Fruit fly (Drosophila melanogaster) whole organism, embryonic: ENCODE measurements around the gene WASp.
A peak's percentile ranks its signal among the peaks of the same experiment; 100 is the strongest.

ENCODE experiments used
- Antp ChIP-seq: fragments of 200-800 bp; sonication (Bioruptor generic); optimal IDR thresholded peaks from 3 replicates; lab custom pipeline; 2016; ENCODE audit warnings: missing biosample characterization, missing genetic modification characterization
- Atf-2 ChIP-seq: fragments of 200-800 bp; sonication (Bioruptor generic); optimal IDR thresholded peaks from 2 replicates; lab custom pipeline; 2016; ENCODE audit warnings: missing biosample characterization, missing genetic modification characterization
- CG10267 ChIP-seq: fragments of 200-800 bp; sonication (Bioruptor generic); optimal IDR thresholded peaks from 2 replicates; lab custom pipeline; 2018; ENCODE audit warnings: missing biosample characterization, mild to moderate bottlenecking, missing genetic modification characterization, moderate library complexity
- CG10274 ChIP-seq: fragments of 200-800 bp; sonication (Bioruptor generic); optimal IDR thresholded peaks from 3 replicates; lab custom pipeline; 2017; ENCODE audit warnings: missing biosample characterization, mild to moderate bottlenecking, missing genetic modification characterization
- CG10431 ChIP-seq: fragments of 200-800 bp; sonication (Bioruptor generic); optimal IDR thresholded peaks from 3 replicates; lab custom pipeline; 2018; ENCODE audit warnings: missing biosample characterization, mild to moderate bottlenecking, missing genetic modification characterization
- CG10565 ChIP-seq: fragments of 200-800 bp; sonication (Bioruptor generic); optimal IDR thresholded peaks from 3 replicates; lab custom pipeline; 2016; ENCODE audit warnings: missing biosample characterization, mild to moderate bottlenecking, missing genetic modification characterization
- CG10959 ChIP-seq: fragments of 200-800 bp; sonication (Bioruptor generic); IDR thresholded peaks from 2 replicates; pipeline ENCODE4 v1.3.6; 2022; ENCODE audit warnings: missing biosample characterization, missing genetic modification characterization
- CG11085 ChIP-seq: fragments of 200-800 bp; sonication (Bioruptor generic); IDR thresholded peaks from 2 replicates; pipeline ENCODE4 v1.3.6; 2022; ENCODE audit warnings: missing biosample characterization, missing genetic modification characterization
- CG11696 ChIP-seq: fragments of 200-800 bp; sonication (Bioruptor generic); IDR thresholded peaks from 2 replicates; pipeline ENCODE4 v1.3.6; 2022; ENCODE audit warnings: missing biosample characterization, missing genetic modification characterization
- CG12744 ChIP-seq: fragments of 200-800 bp; sonication (Bioruptor generic); optimal IDR thresholded peaks from 2 replicates; lab custom pipeline; 2016; ENCODE audit warnings: missing biosample characterization, missing genetic modification characterization
- CG13123 ChIP-seq: fragments of 200-800 bp; sonication (Bioruptor generic); optimal IDR thresholded peaks from 2 replicates; lab custom pipeline; 2016; ENCODE audit warnings: missing biosample characterization, missing genetic modification characterization
- CG13296 ChIP-seq: fragments of 200-800 bp; sonication (Bioruptor generic); optimal IDR thresholded peaks from 3 replicates; lab custom pipeline; 2018; ENCODE audit warnings: missing biosample characterization, mild to moderate bottlenecking, missing genetic modification characterization
- CG13894 ChIP-seq: fragments of 200-800 bp; sonication (Bioruptor generic); optimal IDR thresholded peaks from 3 replicates; lab custom pipeline; 2018; ENCODE audit warnings: missing biosample characterization, mild to moderate bottlenecking, missing genetic modification characterization, moderate library complexity
- CG15514 ChIP-seq: fragments of 200-800 bp; sonication (Bioruptor generic); optimal IDR thresholded peaks from 3 replicates; lab custom pipeline; 2017; ENCODE audit warnings: missing biosample characterization, missing genetic modification characterization, mild to moderate bottlenecking, moderate library complexity, missing genetic modification reagents
- CG17612 ChIP-seq: fragments of 200-800 bp; sonication (Bioruptor generic); IDR thresholded peaks from 2 replicates; pipeline ENCODE4 v1.3.6; 2022; ENCODE audit warnings: missing biosample characterization, missing genetic modification characterization
- CG30403 ChIP-seq: fragments of 200-800 bp; sonication (Bioruptor generic); optimal IDR thresholded peaks from 3 replicates; lab custom pipeline; 2016; ENCODE audit warnings: missing biosample characterization, missing genetic modification characterization
- CG32532 ChIP-seq: fragments of 200-800 bp; sonication (Bioruptor generic); IDR thresholded peaks from 2 replicates; pipeline ENCODE4 v1.3.6; 2022; ENCODE audit warnings: missing biosample characterization, missing genetic modification characterization
- CG33557 ChIP-seq: fragments of 200-800 bp; sonication (Bioruptor generic); optimal IDR thresholded peaks from 2 replicates; lab custom pipeline; 2019; ENCODE audit warnings: missing biosample characterization, mild to moderate bottlenecking, missing genetic modification characterization, moderate library complexity
- CG6175 ChIP-seq: fragments of 200-800 bp; sonication (Bioruptor generic); IDR thresholded peaks from 3 replicates; pipeline ENCODE4 v1.3.6; 2022; ENCODE audit warnings: missing biosample characterization, missing genetic modification characterization
- CG7987 ChIP-seq: fragments of 200-800 bp; sonication (Bioruptor generic); optimal IDR thresholded peaks from 2 replicates; lab custom pipeline; 2018; ENCODE audit warnings: missing biosample characterization, mild to moderate bottlenecking, missing genetic modification characterization, moderate library complexity
- CG8765 ChIP-seq: fragments of 200-800 bp; sonication (Bioruptor generic); IDR thresholded peaks from 2 replicates; pipeline ENCODE4 v1.3.6; 2022; ENCODE audit warnings: missing biosample characterization, missing genetic modification characterization
- CG9215 ChIP-seq: fragments of 200-800 bp; sonication (Bioruptor generic); IDR thresholded peaks from 2 replicates; pipeline ENCODE4 v1.3.6; 2022; ENCODE audit warnings: missing biosample characterization, missing genetic modification characterization
- CG9437 ChIP-seq: fragments of 200-800 bp; sonication (Bioruptor generic); optimal IDR thresholded peaks from 2 replicates; lab custom pipeline; 2018; ENCODE audit warnings: missing biosample characterization, mild to moderate bottlenecking, missing genetic modification characterization
- Deaf1 ChIP-seq: fragments of 200-800 bp; optimal IDR thresholded peaks from 3 replicates; lab custom pipeline; 2019; ENCODE audit warnings: missing biosample characterization, mild to moderate bottlenecking, missing genetic modification characterization, moderate library complexity
- E2f1 ChIP-seq: fragments of 200-800 bp; sonication (Bioruptor generic); IDR thresholded peaks from 2 replicates; pipeline ENCODE4 v1.3.6; 2022; ENCODE audit warnings: missing biosample characterization, missing genetic modification characterization
- E2f2 ChIP-seq: fragments of 200-800 bp; sonication (Bioruptor generic); IDR thresholded peaks from 2 replicates; pipeline ENCODE4 v1.3.6; 2022; ENCODE audit warnings: missing biosample characterization, missing genetic modification characterization
- Ets65A ChIP-seq: fragments of 200-800 bp; sonication (Bioruptor generic); peaks from one replicate; lab custom pipeline; 2016; ENCODE audit warnings: missing biosample characterization, missing genetic modification characterization
- Ets97D ChIP-seq: fragments of 200-800 bp; sonication (Bioruptor generic); optimal IDR thresholded peaks from 3 replicates; lab custom pipeline; 2016; ENCODE audit warnings: missing biosample characterization, missing genetic modification characterization
- HLH54F ChIP-seq: fragments of 200-800 bp; sonication (Bioruptor generic); optimal IDR thresholded peaks from 3 replicates; lab custom pipeline; 2016; ENCODE audit warnings: missing biosample characterization, missing genetic modification characterization
- Lhr ChIP-seq: fragments of 200-800 bp; sonication (Bioruptor generic); optimal IDR thresholded peaks from 3 replicates; lab custom pipeline; 2017; ENCODE audit warnings: mild to moderate bottlenecking, missing biosample characterization, missing genetic modification reagents, missing genetic modification characterization
- NK7.1 ChIP-seq: fragments of 200-800 bp; sonication (Bioruptor generic); optimal IDR thresholded peaks from 3 replicates; lab custom pipeline; 2016; ENCODE audit warnings: missing biosample characterization, missing genetic modification characterization
- Ravus ChIP-seq: fragments of 200-800 bp; sonication (Bioruptor generic); IDR thresholded peaks from 2 replicates; pipeline ENCODE4 v1.3.6; 2022; ENCODE audit warnings: missing biosample characterization, missing genetic modification characterization
- Sin3A ChIP-seq: fragments of >200 bp; optimal IDR thresholded peaks from 2 replicates; lab custom pipeline; 2018
- Sox100B ChIP-seq: fragments of 200-800 bp; sonication (Bioruptor generic); optimal IDR thresholded peaks from 3 replicates; lab custom pipeline; 2018; ENCODE audit warnings: missing biosample characterization, mild to moderate bottlenecking, missing genetic modification characterization
- TFAM ChIP-seq: fragments of 200-800 bp; sonication (Bioruptor generic); optimal IDR thresholded peaks from 2 replicates; lab custom pipeline; 2017; ENCODE audit warnings: missing biosample characterization, missing genetic modification characterization, inconsistent platforms
- Usf ChIP-seq: fragments of 200-800 bp; sonication (Bioruptor generic); optimal IDR thresholded peaks from 2 replicates; lab custom pipeline; 2017; ENCODE audit warnings: missing genotype, missing biosample characterization, missing genetic modification characterization
- ash1 ChIP-seq: fragments of 200-800 bp; sonication (Bioruptor generic); optimal IDR thresholded peaks from 2 replicates; lab custom pipeline; 2018; ENCODE audit warnings: missing biosample characterization, mild to moderate bottlenecking, missing genetic modification characterization
- bigmax ChIP-seq: fragments of 200-800 bp; sonication (Bioruptor generic); optimal IDR thresholded peaks from 2 replicates; lab custom pipeline; 2018; ENCODE audit warnings: missing biosample characterization, mild to moderate bottlenecking, missing genetic modification characterization
- caup ChIP-seq: fragments of 200-800 bp; sonication (Bioruptor generic); optimal IDR thresholded peaks from 3 replicates; lab custom pipeline; 2017; ENCODE audit warnings: missing biosample characterization, mild to moderate bottlenecking, missing genetic modification characterization, moderate library complexity; ENCODE audit not compliant: severe bottlenecking
- dpn ChIP-seq, 2 experiments: fragments of 200-800 bp; sonication (Bioruptor generic); optimal IDR thresholded peaks; 3 replicates each; lab custom pipeline; 2016; ENCODE audit warnings: missing biosample characterization in 2 of 2, missing genetic modification characterization in 2 of 2
- fd96Cb ChIP-seq: fragments of 200-800 bp; sonication (Bioruptor generic); optimal IDR thresholded peaks from 2 replicates; lab custom pipeline; 2018; ENCODE audit warnings: missing biosample characterization, mild to moderate bottlenecking, missing genetic modification characterization, moderate library complexity
- fu2 ChIP-seq: fragments of 200-800 bp; sonication (Bioruptor generic); optimal IDR thresholded peaks from 2 replicates; lab custom pipeline; 2016; ENCODE audit warnings: missing biosample characterization, missing genetic modification characterization
- lbe ChIP-seq: fragments of 200-800 bp; sonication (Bioruptor generic); optimal IDR thresholded peaks from 2 replicates; lab custom pipeline; 2016; ENCODE audit warnings: missing biosample characterization, mild to moderate bottlenecking, missing genetic modification characterization
- lilli ChIP-seq: fragments of 200-800 bp; sonication (Bioruptor generic); optimal IDR thresholded peaks from 3 replicates; lab custom pipeline; 2016; ENCODE audit warnings: missing biosample characterization, missing genetic modification characterization
- mld ChIP-seq: fragments of 200-800 bp; sonication (Bioruptor generic); IDR thresholded peaks from 3 replicates; pipeline ENCODE4 v1.3.6; 2022; ENCODE audit warnings: missing biosample characterization, missing genetic modification characterization; ENCODE audit not compliant: partially characterized antibody
- shn ChIP-seq: fragments of 200-800 bp; sonication (Bioruptor generic); optimal IDR thresholded peaks from 3 replicates; lab custom pipeline; 2016; ENCODE audit warnings: missing biosample characterization, missing genetic modification characterization
- sqz ChIP-seq: fragments of 200-800 bp; sonication (Bioruptor generic); optimal IDR thresholded peaks from 3 replicates; lab custom pipeline; 2018; ENCODE audit warnings: missing biosample characterization, mild to moderate bottlenecking, missing genetic modification characterization
- sr ChIP-seq: fragments of 200-800 bp; sonication (Bioruptor generic); IDR thresholded peaks from 3 replicates; pipeline ENCODE4 v1.3.6; 2022; ENCODE audit warnings: missing biosample characterization, missing genetic modification characterization
- tap ChIP-seq: fragments of 200-800 bp; optimal IDR thresholded peaks from 3 replicates; lab custom pipeline; 2019; ENCODE audit warnings: missing biosample characterization, mild to moderate bottlenecking, missing genetic modification characterization, moderate library complexity
- trem ChIP-seq: fragments of 200-800 bp; optimal IDR thresholded peaks from 3 replicates; lab custom pipeline; 2019; ENCODE audit warnings: missing biosample characterization, mild to moderate bottlenecking, missing genetic modification characterization, moderate library complexity
- usp ChIP-seq: fragments of >200 bp; optimal IDR thresholded peaks from 2 replicates; lab custom pipeline; 2017; ENCODE audit warnings: missing biosample characterization, missing genetic modification characterization

Gene WASp

DNA sequence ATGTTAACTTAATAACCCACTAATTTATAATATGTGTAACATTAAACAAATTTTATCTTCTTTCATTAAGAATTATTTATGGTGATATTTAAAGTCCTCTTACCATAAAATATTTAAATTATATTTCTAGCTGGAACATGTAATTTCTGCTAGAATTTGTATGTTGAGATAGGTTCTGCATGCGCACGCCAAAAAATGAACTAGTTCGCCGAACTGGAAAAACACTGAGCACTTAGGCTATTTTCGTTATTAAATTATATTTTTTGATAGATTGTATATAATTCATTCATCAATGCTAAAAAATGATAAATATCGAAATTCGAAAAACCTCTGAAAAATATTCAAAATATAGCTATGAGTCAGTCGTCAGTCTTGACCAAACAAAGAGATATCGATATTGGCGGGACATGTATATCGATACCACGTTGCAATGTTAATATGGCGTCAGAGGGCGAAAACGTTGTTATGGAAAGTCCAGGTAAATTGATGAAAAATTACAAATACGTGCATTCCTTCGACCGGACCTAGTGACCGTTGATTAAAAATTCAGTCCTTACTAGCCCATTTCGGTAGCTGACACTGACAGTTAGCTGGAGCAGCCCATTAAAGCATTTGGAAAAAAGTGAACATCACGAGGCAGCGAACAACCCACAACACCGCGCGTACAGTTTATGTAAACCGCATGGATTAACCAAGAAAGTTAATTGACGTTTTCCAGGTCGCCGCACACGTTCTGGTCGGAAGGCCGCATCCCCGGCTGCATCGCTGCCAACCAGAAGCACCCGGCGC, 20.0 kb downstream of the WASp start, which contains the start of gene Prp39 (continued):
- TF ChIP-seq E2f1 (peak; percentile 48), Ets65A (peak; percentile 84), CG10267 (tag; lab: Kevin White, UChicago) (peak; percentile 16), CG10431 (no peak), Sin3A (no peak), CG6175 (no peak), CG13123 (no peak), CG9437 (peak; percentile 25), CG9215 (GFP tag; lab: Robert Waterston, UW) (0 out of 2 replicates have a peak, but pooled peaks have one; percentile 8), CG11085 (no peak), CG13296 (GFP tag; lab: Kevin White, UChicago) (no peak), Lhr (GFP tag; lab: Kevin White, UChicago) (no peak), lbe (GFP tag; lab: Kevin White, UChicago) (no peak), tap (tag; lab: Kevin White, UChicago) (no peak), Ravus (GFP tag; lab: Robert Waterston, UW) (no peak), TFAM (GFP tag; lab: Kevin White, UChicago) (no peak), CG13894 (tag; lab: Kevin White, UChicago) (no peak), sqz (GFP tag; lab: Kevin White, UChicago) (no peak), CG15514 (peak; percentile 98), CG32532 (GFP tag; lab: Robert Waterston, UW) (peak; percentile 49; the same call in 1 of the 2 replicates), CG7987 (GFP tag; lab: Kevin White, UChicago) (no peak), CG17612 (no peak), E2f2 (GFP tag; lab: Robert Waterston, UW) (peak; percentile 52; the same call in 1 of the 2 replicates), usp (no peak), Sox100B (GFP tag; lab: Kevin White, UChicago) (no peak), HLH54F (no peak), CG12744 (GFP tag; lab: Kevin White, UChicago) (no peak), CG11696 (GFP tag; lab: Robert Waterston, UW) (no peak), ash1 (no peak), fd96Cb (tag; lab: Kevin White, UChicago) (no peak), Deaf1 (tag; lab: Kevin White, UChicago) (no peak), fu2 (no peak), sr (GFP tag; lab: Robert Waterston, UW) (no peak), bigmax (GFP tag; lab: Kevin White, UChicago) (no peak), CG8765 (GFP tag; lab: Robert Waterston, UW) (no peak), CG10959 (GFP tag; lab: Robert Waterston, UW) (no peak), CG10565 (no peak), CG10274 (GFP tag; lab: Kevin White, UChicago) (no peak), Atf-2 (GFP tag; lab: Kevin White, UChicago) (no peak), shn (GFP tag; lab: Kevin White, UChicago) (no peak), Antp (no peak), lilli (peak; percentile 51), trem (peak; percentile 49), dpn (GFP tag; optimal IDR thresholded peaks at IDR 0.05; lab: Kevin White, UChicago) (peak in 1 of 2 experiments; percentile 50), Ets97D (GFP tag; lab: Kevin White, UChicago) (no peak), caup (no peak), Usf (GFP tag; lab: Kevin White, UChicago) (no peak), NK7.1 (GFP tag; lab: Kevin White, UChicago) (no peak), mld (GFP tag; lab: Robert Waterston, UW) (peak; percentile 63; the same call in 2 of the 3 replicates), CG33557 (no peak), CG30403 (GFP tag; lab: Kevin White, UChicago) (peak; percentile 23)
